Fruit fly (Drosophila melanogaster): ENCODE results near the gene Zasp66.

The Zasp66 gene

DNA sequence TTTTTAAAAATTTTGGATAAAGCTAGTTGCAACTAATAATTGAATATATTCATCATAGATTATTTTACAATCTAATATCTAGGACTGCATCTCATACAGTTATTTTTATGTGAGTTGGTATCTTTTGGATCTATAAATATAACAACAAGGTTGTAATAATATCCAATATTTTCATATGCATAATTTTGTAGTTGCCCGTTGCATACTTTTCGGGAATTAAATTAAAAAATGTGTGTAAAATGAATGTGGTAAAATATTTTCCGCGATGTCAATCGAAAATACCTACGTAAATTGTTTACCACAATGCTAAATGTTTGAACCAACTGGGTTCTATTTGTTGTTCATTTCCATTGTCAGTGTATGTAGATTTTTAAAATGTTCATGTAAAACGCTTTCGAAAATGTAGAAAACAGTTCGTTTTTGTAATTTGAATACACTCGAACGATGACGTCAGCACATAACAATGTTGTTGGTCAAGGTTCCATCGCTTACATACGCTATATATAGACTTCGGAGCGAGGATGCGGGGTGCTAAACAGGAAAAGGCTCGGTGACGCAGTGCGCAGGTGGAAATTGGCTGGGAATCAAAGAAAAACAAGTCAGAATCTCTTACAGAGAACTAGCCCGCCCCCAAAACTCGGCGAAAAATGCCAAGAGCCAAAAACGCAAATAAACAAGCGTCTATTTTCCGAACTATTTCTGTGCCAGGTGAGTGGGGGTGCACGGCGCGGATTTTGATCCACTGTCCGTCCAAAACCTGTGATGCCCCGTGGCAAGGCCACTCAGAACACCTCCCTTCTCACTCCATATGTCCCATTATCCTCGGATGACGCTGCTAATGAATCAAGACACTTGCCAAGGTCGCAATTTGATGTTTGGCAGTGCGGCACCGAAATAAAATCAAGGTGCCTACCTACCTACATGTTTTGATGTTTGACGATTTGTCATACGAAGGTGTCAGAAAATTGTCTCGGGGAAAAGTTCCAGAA lies 4.0 kb downstream of the Zasp66 start:
- peak; percentile 73 to 78 for TF ChIP-seq CTCF (optimal IDR thresholded peaks at IDR 0.05)
- TF ChIP-seq CG8478 (optimal IDR thresholded peaks at IDR 0.05) = no peak

DNA sequence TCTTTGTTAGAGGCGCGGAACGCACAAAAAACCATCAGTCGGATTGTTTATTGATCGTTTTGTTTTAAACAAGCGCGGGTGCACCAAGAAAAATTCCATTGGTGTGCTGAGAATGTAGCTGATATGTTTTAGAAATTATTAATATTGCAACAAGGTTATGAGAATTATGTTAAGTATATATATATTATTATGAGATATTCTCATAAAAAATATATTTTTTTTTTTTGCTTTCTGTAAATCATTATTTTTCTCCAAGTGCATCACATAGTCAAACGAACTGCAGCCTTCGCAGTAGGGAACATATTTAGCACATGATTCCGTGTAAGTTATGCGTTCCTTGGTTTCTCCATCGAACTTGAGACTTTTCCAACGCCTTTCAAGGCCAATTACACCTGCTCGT lies 4.8 kb downstream of the Zasp66 start:
- TF ChIP-seq CG8478 (optimal IDR thresholded peaks at IDR 0.05) = no peak
- TF ChIP-seq CTCF (optimal IDR thresholded peaks at IDR 0.05) = no peak

DNA sequence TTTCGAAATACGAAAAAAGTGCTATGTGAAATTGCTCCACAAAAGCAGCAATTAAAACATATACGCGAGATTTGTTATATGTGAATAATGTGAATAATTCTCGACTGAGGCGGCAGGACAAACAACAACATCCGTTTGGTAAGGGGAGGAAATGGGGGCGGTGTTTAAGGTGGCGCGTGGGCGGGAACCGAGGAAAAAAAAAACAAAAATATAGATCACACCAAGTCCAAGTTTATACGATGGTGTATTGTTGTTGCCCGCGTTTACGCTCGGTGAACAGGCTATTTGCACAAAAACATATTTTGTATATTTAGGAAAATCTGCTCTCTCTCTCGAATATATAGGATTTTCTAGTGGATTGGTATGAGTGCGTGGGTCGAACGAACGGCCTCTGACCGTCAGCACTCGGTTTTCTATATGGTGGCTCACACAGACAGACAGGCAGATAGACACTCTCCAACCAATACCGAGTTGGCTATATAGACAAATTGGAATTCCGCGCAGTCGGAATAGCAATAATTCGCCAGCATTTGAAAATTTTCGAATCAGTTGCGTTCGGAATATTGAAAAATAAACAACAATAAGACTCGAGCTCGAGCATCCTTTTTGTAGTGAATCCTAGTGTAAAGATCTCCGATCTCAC lies 5.7 kb downstream of the Zasp66 start:
- TF ChIP-seq CTCF (optimal IDR thresholded peaks at IDR 0.05) (no peak), CG8478 (optimal IDR thresholded peaks at IDR 0.05) (no peak)

DNA sequence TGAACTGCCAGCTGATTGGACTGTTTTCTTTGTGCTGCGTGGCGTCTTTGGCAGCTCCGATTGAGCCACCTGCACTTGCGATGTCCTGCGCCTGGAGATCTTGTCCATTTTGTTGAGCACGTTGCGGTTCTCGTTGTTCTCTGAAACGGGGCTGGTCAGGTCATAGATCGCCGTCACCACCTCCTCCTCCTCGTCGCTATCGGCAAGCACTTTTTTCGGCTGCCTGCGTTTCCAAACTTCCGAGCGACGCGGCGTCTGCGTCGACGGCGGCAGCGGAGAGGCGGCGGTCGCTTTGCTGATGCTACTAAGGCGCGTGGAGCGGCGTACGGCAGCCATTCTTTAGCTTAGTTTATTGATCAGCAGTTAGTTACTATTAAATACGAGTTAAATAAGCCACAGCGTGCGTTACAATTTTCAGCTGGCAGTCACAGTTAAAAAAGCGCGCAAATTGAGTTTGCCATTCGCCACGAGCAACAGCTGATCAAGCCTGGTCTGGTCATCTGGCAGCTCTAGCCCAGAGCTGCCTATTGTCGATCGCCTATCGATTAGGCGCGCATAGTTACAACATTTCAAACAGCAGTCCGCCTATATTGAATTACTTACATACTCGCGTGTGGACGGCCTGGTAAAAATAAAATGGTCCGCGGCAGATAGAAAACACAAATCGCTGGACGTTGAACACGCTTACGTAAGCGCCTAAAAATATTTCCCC lies 9.6 kb downstream of the Zasp66 start, which contains the start of gene Cdc6:
TSS of gene Cdc6 (minus strand) at position 456 of the 712 bp plus-strand sequence.
- TF ChIP-seq CG8478 (optimal IDR thresholded peaks at IDR 0.05) (no peak), CTCF (optimal IDR thresholded peaks at IDR 0.05) (peak in 1 of 2 experiments; percentile 0)

DNA sequence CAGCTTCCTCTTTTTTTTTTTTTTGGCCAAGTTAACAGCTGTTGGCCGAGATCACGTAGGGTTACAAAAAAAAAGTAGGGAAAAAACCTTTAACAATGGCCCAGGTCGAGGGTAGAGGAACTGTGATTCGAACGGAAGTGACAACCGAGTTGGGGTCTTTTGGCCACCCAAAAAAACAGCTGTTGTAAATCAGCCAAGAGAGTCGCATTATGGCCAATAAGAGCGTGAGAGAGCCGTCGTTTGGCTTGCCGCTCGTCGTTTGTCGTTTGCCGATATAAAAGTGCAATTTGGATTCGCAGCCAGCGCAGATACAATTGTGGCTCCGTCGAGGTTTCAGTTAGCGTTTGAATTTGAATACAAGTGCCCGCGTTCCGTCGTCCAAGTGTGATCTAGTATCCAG lies 16.0 kb downstream of the Zasp66 start, which contains the start of gene Cpr66D:
TSS of gene Cpr66D (plus strand) at position 301 of the 400 bp plus-strand sequence.
- TF ChIP-seq CTCF (optimal IDR thresholded peaks at IDR 0.05) (no peak), CG8478 (optimal IDR thresholded peaks at IDR 0.05) (no peak)

DNA sequence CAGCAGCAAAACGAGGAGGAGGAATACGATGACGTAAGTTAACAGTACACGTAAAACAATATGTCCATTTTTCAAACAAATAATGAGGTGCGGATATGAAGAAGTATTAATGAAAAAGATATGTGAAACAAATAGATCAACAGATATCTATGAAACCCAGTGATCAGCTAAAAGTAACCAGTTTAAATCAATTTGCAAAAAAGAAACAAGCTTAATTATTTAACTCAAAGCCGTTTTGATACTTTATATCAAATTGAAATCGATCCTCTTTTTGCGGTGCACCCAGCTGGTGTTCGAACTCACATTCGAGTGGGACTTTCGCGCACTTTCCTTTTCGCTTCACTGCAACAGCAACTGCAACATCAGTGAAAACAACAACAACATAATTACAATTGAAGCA lies 16.9 kb downstream of the Zasp66 start:
- TF ChIP-seq CG8478 (optimal IDR thresholded peaks at IDR 0.05) (no peak), CTCF (optimal IDR thresholded peaks at IDR 0.05) (no peak)

DNA sequence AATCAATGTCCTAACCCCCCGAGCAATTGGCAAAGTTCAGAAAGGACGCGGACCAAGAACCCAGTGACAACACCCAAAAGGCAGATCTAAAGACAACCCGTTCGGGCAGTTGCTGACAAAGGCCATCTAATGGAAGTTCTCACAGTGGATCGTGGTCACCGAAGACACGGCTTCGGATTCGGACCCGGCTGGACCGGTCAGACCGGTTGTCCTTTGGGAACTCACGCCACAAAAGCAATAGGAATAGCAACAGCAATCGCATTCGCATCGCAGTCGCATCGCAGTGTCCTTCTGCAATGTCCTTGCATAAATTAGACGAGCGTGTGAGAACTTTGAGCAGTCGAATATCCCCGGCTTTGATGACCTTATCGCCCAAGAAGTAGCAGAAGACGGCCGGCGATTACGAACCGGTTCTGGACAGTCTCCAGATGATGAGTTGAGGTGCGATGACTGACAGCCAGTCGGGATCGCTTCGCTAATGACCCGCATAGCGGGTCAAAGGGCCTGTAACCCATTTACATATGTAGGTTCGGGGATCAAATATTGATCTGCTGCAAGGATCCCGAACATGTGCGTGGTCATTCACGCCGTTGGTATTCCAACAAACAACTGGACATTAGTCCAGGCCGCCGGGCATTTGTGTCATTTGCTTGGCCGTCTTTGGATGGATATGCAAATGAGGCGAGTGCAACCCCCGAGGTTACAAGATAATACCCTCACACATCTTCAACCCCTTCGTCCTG lies 19.8 kb downstream of the Zasp66 start:
- TF ChIP-seq CTCF (optimal IDR thresholded peaks at IDR 0.05) (no peak), CG8478 (optimal IDR thresholded peaks at IDR 0.05) (no peak)

DNA sequence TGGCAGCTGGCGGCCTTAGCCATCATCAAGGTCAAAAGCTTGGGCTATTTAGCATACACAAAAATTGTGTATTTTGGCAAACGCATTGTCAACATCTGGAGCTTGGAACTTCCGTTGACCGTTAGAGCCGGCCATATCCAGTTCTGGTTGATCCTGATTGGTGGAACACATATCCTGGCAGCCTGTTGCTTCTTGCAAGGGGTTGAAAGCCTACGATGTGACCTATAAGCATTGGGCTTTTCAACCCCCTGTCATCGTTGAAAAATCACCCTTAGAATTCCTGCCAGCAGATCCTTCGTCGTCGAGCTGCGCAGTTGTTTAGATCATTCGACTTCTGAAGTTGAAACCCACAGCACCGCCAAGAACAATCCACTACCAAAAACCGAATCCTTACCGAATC lies 22.6 kb downstream of the Zasp66 start, which contains the start of the genes CG13305 and Pex7:
TSS of gene CG13305 (minus strand) at position 2 of the 400 bp plus-strand sequence.
TSS of gene Pex7 (plus strand) at position 325 of the 400 bp plus-strand sequence.
- TF ChIP-seq CG8478 (optimal IDR thresholded peaks at IDR 0.05) (no peak), CTCF (optimal IDR thresholded peaks at IDR 0.05) (no peak)

DNA sequence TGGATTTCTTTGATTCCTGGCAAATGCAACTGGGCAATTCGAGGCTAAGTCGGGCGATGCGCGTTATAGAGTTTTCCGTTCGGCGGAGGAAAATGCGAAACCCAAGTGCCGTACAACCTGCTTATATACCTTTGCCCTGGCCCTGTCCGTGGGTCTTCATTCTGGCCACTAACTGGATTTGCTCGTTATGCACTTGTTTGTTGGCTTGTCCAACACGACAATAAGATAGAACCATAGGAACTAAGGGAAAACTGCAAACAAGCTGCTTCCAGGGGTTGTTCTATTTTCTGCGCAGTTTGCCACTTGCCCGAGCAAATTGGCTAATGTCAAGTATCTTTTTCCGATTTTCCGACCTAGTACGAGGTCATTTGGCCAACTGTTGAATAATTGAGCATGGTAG lies 24.7 kb downstream of the Zasp66 start, which contains the start of gene Arr2:
TSS of gene Arr2 (minus strand) at position 101 of the 400 bp plus-strand sequence.
- TF ChIP-seq CG8478 (optimal IDR thresholded peaks at IDR 0.05) (no peak), CTCF (optimal IDR thresholded peaks at IDR 0.05) (no peak)

DNA sequence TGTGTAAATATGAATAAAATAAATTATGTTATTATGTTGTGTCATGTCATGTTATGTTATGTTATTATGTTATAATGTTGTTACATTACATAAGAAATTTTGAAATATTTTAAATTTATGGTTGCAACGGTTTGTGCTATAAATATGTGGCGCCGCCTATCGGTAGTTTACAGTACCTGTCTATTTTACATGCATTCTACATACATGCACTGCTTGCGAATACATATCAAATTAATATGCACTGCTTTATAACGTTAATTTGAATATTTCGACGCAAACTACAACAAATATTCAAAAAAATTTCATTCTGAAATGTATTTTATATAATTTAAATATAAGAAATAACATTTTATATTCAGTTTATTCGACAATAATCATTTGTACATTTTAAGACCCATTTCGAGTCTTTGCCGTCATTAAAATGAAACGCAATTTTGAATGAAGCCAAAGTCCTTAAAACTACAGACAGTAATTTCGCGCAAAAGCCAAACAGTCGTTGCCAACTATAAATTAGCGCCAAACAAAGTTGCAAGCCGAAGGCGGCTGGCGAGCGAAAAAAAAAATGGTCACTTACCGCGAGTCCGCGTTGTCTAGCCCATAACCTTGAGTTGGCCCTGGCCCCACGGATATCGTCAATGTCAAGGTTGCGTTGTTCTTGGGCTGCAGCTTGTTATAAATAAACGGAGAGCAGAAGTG lies 27.9 kb downstream of the Zasp66 start:
- TF ChIP-seq CTCF (optimal IDR thresholded peaks at IDR 0.05) (peak; percentile 80 to 94), CG8478 (optimal IDR thresholded peaks at IDR 0.05) (no peak)

DNA sequence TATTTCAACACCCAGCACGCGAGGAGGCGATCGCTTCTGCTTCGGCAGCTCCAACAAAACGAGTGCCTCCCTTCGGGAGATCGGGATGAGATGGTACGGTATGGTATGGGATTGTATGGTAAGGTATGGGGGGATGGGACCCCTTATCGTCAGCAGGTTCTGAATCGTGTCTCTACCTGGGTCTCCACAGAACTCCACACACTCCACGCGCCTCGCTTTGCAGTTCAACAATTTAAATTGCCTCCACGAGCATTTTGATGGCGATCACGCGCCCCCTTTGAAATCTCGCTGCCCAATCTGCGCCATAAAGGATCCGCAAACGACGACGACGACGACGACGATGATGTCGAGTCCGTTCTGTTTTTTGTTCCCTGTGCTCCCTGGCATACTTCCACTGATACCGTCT lies 28.4 kb downstream of the Zasp66 start:
- TF ChIP-seq CG8478 (optimal IDR thresholded peaks at IDR 0.05) = no peak
- TF ChIP-seq CTCF (optimal IDR thresholded peaks at IDR 0.05) = no peak

DNA sequence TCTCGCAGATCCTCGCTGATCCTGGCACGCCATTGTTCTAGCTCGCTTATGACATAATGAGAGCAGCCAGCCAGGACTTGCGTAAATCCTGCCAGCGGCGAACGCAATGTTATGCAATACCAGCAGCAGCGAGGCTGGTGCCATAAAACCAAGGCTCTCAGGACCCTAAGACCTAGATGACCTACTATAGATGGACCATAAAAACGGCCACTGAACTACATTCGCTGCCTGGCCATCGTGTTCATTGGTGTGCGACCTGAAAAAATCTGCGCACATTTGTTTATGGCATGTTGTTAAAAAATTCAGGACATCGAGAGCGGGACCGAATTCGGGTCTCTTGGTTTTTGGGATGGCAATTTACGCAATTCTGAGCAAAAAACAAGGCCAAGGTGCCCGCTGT lies 29.4 kb downstream of the Zasp66 start:
- TF ChIP-seq CTCF (optimal IDR thresholded peaks at IDR 0.05) = no peak
- TF ChIP-seq CG8478 (optimal IDR thresholded peaks at IDR 0.05) = no peak

DNA sequence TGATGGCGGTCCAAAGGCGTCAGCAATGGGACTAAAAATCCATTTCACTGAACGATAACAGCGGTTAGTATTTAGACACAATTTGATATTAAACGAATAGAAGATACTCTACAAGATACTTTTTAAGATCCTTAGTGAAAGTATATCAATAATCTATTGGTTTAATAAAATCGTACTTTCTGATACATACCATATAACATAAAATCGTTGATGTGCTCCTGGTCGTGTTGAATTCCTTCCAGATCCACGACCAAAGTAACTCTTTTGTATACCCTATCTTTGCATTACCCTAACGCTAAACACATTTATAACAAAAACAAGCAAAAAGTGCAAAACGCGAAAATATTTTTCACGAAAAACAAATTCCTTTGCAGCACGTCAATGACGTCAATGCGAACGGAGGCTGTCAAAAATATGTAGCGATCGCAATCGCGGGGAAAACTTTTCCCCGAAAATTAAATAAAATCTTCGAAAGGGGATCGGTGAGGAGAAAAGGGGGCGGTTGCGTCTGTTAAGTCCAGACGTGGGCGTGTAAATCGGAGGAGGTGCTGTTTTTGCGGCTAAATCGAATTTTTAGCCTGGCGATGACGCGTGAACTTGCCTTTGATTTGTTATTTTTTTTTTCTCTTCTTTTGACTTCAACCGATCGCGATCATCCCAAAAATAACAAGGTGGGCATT lies 31.2 kb downstream of the Zasp66 start:
- no peak for TF ChIP-seq CG8478 (optimal IDR thresholded peaks at IDR 0.05)

Data from S2 (cell line).